Worm (Caenorhabditis elegans): ENCODE measurements around the gene C09G5.7.

C09G5.7 gene

ce11 chrII:10707439-10708096, 7.1 kb upstream of the C09G5.7 start (continued):
- TF ChIP-seq ztf-28 (GFP tag; IDR thresholded peaks at IDR 0.05) = no peak
- no peak for TF ChIP-seq sptf-2 (GFP tag; optimal IDR thresholded peaks at IDR 0.05)

DNA sequence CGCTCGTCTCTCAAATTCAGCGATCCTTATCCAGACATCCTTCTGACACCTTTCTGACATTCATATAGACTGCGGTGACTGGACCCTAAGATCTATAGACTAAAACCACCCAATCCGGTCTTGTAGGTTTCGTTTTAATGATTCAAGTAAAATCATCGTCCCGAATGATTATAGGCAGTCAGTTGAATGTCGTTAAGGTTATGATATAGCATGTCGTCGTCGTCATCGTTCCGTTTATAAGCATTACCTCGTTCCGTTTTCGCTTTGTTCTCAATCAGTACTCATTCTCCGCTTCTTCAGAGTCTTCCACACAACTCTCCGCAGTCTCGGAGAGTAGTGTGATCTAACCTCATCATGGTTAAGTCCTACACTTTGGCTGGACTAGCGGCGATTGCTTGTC, 6.0 kb upstream of the C09G5.7 start, which contains the start of gene bli-1:
TSS of gene bli-1 (plus strand) at position 301 of the 400 bp plus-strand sequence.
- no peak for TF ChIP-seq atf-7 (tag; optimal IDR thresholded peaks at IDR 0.05)
- no peak for TF ChIP-seq nhr-80 (tag; optimal IDR thresholded peaks at IDR 0.05)
- TF ChIP-seq F10E7.11 (tag; optimal IDR thresholded peaks at IDR 0.05) = no peak

DNA sequence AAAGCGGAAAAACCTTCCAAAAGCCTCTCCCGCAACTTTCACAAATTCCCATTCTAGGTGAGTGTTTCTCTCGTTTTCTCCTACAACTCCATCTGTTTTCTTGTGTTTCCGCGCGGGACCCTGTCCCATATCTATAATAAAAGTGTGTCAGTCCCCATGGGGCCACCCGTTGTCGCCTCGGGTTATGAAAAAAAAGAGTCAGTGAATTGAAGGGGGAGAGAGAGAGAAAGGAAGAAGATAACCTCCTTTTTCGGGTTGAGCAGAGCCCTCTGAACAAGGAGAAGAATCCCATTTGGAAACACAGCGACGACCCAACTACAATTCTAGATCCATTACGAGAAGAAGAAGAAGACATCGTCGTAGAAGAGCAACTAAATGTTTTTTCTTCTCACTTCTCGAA, 2.4 kb downstream of the C09G5.7 start, which contains the start of gene C09G5.13:
TSS of gene C09G5.13 (plus strand) at position 301 of the 400 bp plus-strand sequence.
- TF ChIP-seq nfya-1 (tag; optimal IDR thresholded peaks at IDR 0.05; ENCODE audit: borderline replicate concordance, insufficient read depth) = no peak
- no peak for TF ChIP-seq Y79H2A.3 (GFP tag; conservative IDR thresholded peaks at IDR 0.05)
- no peak for TF ChIP-seq F22D6.2 (tag; optimal IDR thresholded peaks at IDR 0.05)
- TF ChIP-seq B0336.3 (GFP tag; IDR thresholded peaks at IDR 0.05) = no peak

DNA sequence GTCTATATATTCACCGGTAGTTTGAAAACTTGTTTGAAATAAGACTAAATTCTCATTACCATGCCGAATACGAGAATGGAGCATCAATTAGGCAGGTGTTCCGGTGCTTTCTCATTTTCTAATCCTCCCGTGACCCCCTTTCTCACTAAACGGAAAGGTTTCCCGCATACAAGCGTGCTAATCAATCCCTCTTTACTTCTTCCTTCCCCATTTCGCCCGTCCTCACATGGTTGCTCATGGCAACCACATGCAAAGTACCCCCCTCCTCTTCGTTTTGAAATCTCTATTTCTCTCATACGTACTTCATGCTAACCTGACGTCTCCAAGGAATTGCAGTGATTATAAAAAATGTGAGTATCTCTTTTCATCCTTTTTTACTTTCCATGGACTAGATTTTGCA, 5.2 kb downstream of the C09G5.7 start, which contains the start of gene mks-5:
TSS of gene mks-5 (plus strand) at position 301 of the 400 bp plus-strand sequence.
- TF ChIP-seq rcor-1 (GFP tag; IDR thresholded peaks at IDR 0.05) = no peak
- no peak for TF ChIP-seq F39B2.1 (GFP tag; IDR thresholded peaks at IDR 0.05)
- no peak for TF ChIP-seq sdz-38 (tag; optimal IDR thresholded peaks at IDR 0.05)
- no peak for TF ChIP-seq Y79H2A.3 (GFP tag; conservative IDR thresholded peaks at IDR 0.05)
- TF ChIP-seq dpff-1 (tag; optimal IDR thresholded peaks at IDR 0.05) = no peak
- TF ChIP-seq F57A8.1 (GFP tag; optimal IDR thresholded peaks at IDR 0.05) = no peak
- TF ChIP-seq athp-1 (tag; optimal IDR thresholded peaks at IDR 0.05) = no peak
- no peak for TF ChIP-seq nhr-179 (tag; optimal IDR thresholded peaks at IDR 0.05)
- no peak for TF ChIP-seq snpc-4 (GFP tag; optimal IDR thresholded peaks at IDR 0.05)
- no peak for TF ChIP-seq snpc-4 (tag; optimal IDR thresholded peaks at IDR 0.05)

- no peak for TF ChIP-seq ztf-28 (GFP tag; IDR thresholded peaks at IDR 0.05)
- TF ChIP-seq sea-2 (GFP tag; IDR thresholded peaks at IDR 0.05) = no peak
- TF ChIP-seq ceh-91 (GFP tag; IDR thresholded peaks at IDR 0.05) = no peak
- TF ChIP-seq F55B11.4 (tag; optimal IDR thresholded peaks at IDR 0.05; ENCODE audit: borderline replicate concordance, insufficient read depth) = no peak
- no peak for TF ChIP-seq repo-1 (tag; optimal IDR thresholded peaks at IDR 0.05)
- TF ChIP-seq F57A8.1 (GFP tag; optimal IDR thresholded peaks at IDR 0.05) = no peak
- no peak for TF ChIP-seq cebp-1 (GFP tag; IDR thresholded peaks at IDR 0.05)
- TF ChIP-seq cebp-1 (tag; optimal IDR thresholded peaks at IDR 0.05) = no peak
- no peak for TF ChIP-seq F37B4.10 (GFP tag; IDR thresholded peaks at IDR 0.05)
- TF ChIP-seq ceh-27 (GFP tag; optimal IDR thresholded peaks at IDR 0.05) = no peak
- no peak for TF ChIP-seq nhr-27 (tag; optimal IDR thresholded peaks at IDR 0.05)
- no peak for TF ChIP-seq zim-3 (tag; optimal IDR thresholded peaks at IDR 0.05)
- no peak for TF ChIP-seq dox-1 (GFP tag; IDR thresholded peaks at IDR 0.05)
- TF ChIP-seq madf-8 (GFP tag; conservative IDR thresholded peaks at IDR 0.05) = no peak
- no peak for TF ChIP-seq tlf-1 (GFP tag; optimal IDR thresholded peaks at IDR 0.05)
- TF ChIP-seq nfya-2 (GFP tag; IDR thresholded peaks at IDR 0.05) = no peak
- no peak for TF ChIP-seq lir-1 (GFP tag; conservative IDR thresholded peaks at IDR 0.05)
- TF ChIP-seq attf-5 (GFP tag; optimal IDR thresholded peaks at IDR 0.05) = no peak
These were observed 8.4 kb downstream of the C09G5.7 start, which contains the start of gene C09G5.14 for ce11 chrII:10723069-10723468. TSS of gene C09G5.14 (minus strand) at chrII:10723169.
